Worm (Caenorhabditis elegans): ENCODE data around the gene clec-151.
A peak's percentile ranks its signal among the peaks of the same experiment; 100 is the strongest.

clec-151 gene

ce11 chrIII:4594324-4594723 lies 33.9 kb upstream of the clec-151 start, which contains the start of gene apc-11:
TSS of gene apc-11 (minus strand) at chrIII:4594424.
- TF ChIP-seq F33H1.4 (GFP tag; IDR thresholded peaks at IDR 0.05) (no peak), egl-18 (GFP tag; IDR thresholded peaks at IDR 0.05) (no peak), attf-6 (GFP tag; IDR thresholded peaks at IDR 0.05) (no peak), pbrm-1 (GFP tag; IDR thresholded peaks at IDR 0.05) (no peak)

ce11 chrIII:4594762-4595523 lies 33.3 kb upstream of the clec-151 start:
- TF ChIP-seq lin-26 (GFP tag; IDR thresholded peaks at IDR 0.05) (0 out of 2 replicates have a peak, but pooled peaks have one; percentile 43), Y56A3A.18 (GFP tag; IDR thresholded peaks at IDR 0.05) (no peak), Y67H2A.10 (GFP tag; conservative IDR thresholded peaks at IDR 0.05) (no peak)

ce11 chrIII:4595771-4596227 lies 32.5 kb upstream of the clec-151 start, which contains the start of gene asb-1:
TSS of gene asb-1 (minus strand) at chrIII:4595821.
- TF ChIP-seq ztf-18 (tag; optimal IDR thresholded peaks at IDR 0.05) (no peak), F57C9.4 (tag; optimal IDR thresholded peaks at IDR 0.05) (no peak), nfyb-1 (GFP tag; IDR thresholded peaks at IDR 0.05) (0 out of 2 replicates have a peak, but pooled peaks have one; percentile 13), K11D2.4 (GFP tag; IDR thresholded peaks at IDR 0.05) (no peak), F33H1.4 (GFP tag; IDR thresholded peaks at IDR 0.05) (peak; percentile 94), madf-3 (GFP tag; IDR thresholded peaks at IDR 0.05) (0 out of 2 replicates have a peak, but pooled peaks have one; percentile 20), nfya-1 (tag; optimal IDR thresholded peaks at IDR 0.05; ENCODE audit: borderline replicate concordance, insufficient read depth) (no peak), tbp1 (GFP tag; optimal IDR thresholded peaks at IDR 0.05) (peak; percentile 13), B0261.1 (tag; optimal IDR thresholded peaks at IDR 0.05) (no peak), F52B5.7 (tag; optimal IDR thresholded peaks at IDR 0.05) (no peak), ztf-28 (GFP tag; IDR thresholded peaks at IDR 0.05) (0 out of 2 replicates have a peak, but pooled peaks have one; percentile 18), madf-6 (GFP tag; IDR thresholded peaks at IDR 0.05) (peak; percentile 90), K12H6.12 (tag; optimal IDR thresholded peaks at IDR 0.05) (no peak), snpc-1.3 (tag; optimal IDR thresholded peaks at IDR 0.05; ENCODE audit: insufficient read depth) (peak; percentile 40), ZK185.1 (tag; optimal IDR thresholded peaks at IDR 0.05; ENCODE audit: poor library complexity, severe bottlenecking) (no peak), F23B12.7 (tag; optimal IDR thresholded peaks at IDR 0.05; ENCODE audit: insufficient read depth) (peak; percentile 45), xnd-1 (tag; optimal IDR thresholded peaks at IDR 0.05) (peak; percentile 78), rcor-1 (GFP tag; IDR thresholded peaks at IDR 0.05) (no peak), hmg-1.2 (GFP tag; IDR thresholded peaks at IDR 0.05) (0 out of 2 replicates have a peak, but pooled peaks have one; percentile 13), lin-54 (GFP tag; optimal IDR thresholded peaks at IDR 0.05) (peak; percentile 38), snpc-4 (GFP tag; optimal IDR thresholded peaks at IDR 0.05) (no peak), snpc-4 (tag; optimal IDR thresholded peaks at IDR 0.05) (peak in 1 of 4 experiments; percentile 27), dox-1 (GFP tag; IDR thresholded peaks at IDR 0.05) (no peak), nhr-120 (GFP tag; IDR thresholded peaks at IDR 0.05) (no peak), sdz-38 (tag; optimal IDR thresholded peaks at IDR 0.05) (no peak), nhr-179 (tag; optimal IDR thresholded peaks at IDR 0.05) (no peak), F49E8.2 (tag; optimal IDR thresholded peaks at IDR 0.05; ENCODE audit: insufficient read depth) (peak; percentile 57), ceh-91 (GFP tag; IDR thresholded peaks at IDR 0.05) (peak; percentile 56), dpff-1 (tag; optimal IDR thresholded peaks at IDR 0.05) (no peak), D2030.7 (GFP tag; IDR thresholded peaks at IDR 0.05) (peak; percentile 59), hrde-1 (tag; optimal IDR thresholded peaks at IDR 0.05; ENCODE audit: borderline replicate concordance) (no peak), ceh-100 (GFP tag; IDR thresholded peaks at IDR 0.05) (no peak), Y53F4B.3 (GFP tag; IDR thresholded peaks at IDR 0.05) (no peak), sea-2 (GFP tag; IDR thresholded peaks at IDR 0.05) (no peak), cebp-1 (GFP tag; IDR thresholded peaks at IDR 0.05) (no peak), cebp-1 (tag; optimal IDR thresholded peaks at IDR 0.05) (peak; percentile 3)

Data from whole organism, young adult.